Fruit fly (Drosophila melanogaster) whole organism, embryonic: ENCODE results near the gene CG43400.
A peak's percentile ranks its signal among the peaks of the same experiment; 100 is the strongest.

Experiments used
- B-H1 ChIP-seq: fragments of 200-800 bp; sonication (Bioruptor generic); IDR thresholded peaks from 3 replicates; pipeline ENCODE4 v1.3.6; 2022; ENCODE audit warnings: missing biosample characterization, missing genetic modification characterization
- Bteb2 ChIP-seq: fragments of 200-800 bp; sonication (Bioruptor generic); optimal IDR thresholded peaks from 2 replicates; lab custom pipeline; 2016; ENCODE audit warnings: missing biosample characterization, missing genetic modification characterization
- CG11093 ChIP-seq: fragments of 200-800 bp; sonication (Bioruptor generic); IDR thresholded peaks from 3 replicates; pipeline ENCODE4 v1.3.6; 2022; ENCODE audit warnings: missing biosample characterization, missing genetic modification characterization
- CG11696 ChIP-seq: fragments of 200-800 bp; sonication (Bioruptor generic); IDR thresholded peaks from 2 replicates; pipeline ENCODE4 v1.3.6; 2022; ENCODE audit warnings: missing biosample characterization, missing genetic modification characterization
- CG11723 ChIP-seq: fragments of 200-800 bp; sonication (Bioruptor generic); optimal IDR thresholded peaks from 2 replicates; lab custom pipeline; 2017; ENCODE audit warnings: missing biosample characterization, mild to moderate bottlenecking, missing genetic modification characterization
- CG14860 ChIP-seq: fragments of 200-800 bp; sonication (Bioruptor generic); IDR thresholded peaks from 3 replicates; pipeline ENCODE4 v1.3.6; 2022; ENCODE audit warnings: missing biosample characterization, missing genetic modification characterization; ENCODE audit not compliant: partially characterized antibody
- CG15011 ChIP-seq: fragments of 200-800 bp; sonication (Bioruptor generic); optimal IDR thresholded peaks from 3 replicates; lab custom pipeline; 2018; ENCODE audit warnings: missing biosample characterization, mild to moderate bottlenecking, missing genetic modification characterization
- CG16815 ChIP-seq: fragments of 200-800 bp; sonication (Bioruptor generic); optimal IDR thresholded peaks from 3 replicates; lab custom pipeline; 2017; ENCODE audit warnings: missing biosample characterization, mild to moderate bottlenecking, missing genetic modification characterization
- CG17612 ChIP-seq: fragments of 200-800 bp; sonication (Bioruptor generic); IDR thresholded peaks from 2 replicates; pipeline ENCODE4 v1.3.6; 2022; ENCODE audit warnings: missing biosample characterization, missing genetic modification characterization
- CG2199 ChIP-seq: fragments of 200-800 bp; sonication (Bioruptor generic); IDR thresholded peaks from 3 replicates; pipeline ENCODE4 v1.3.6; 2022; ENCODE audit warnings: missing biosample characterization, missing genetic modification characterization
- CG32772 ChIP-seq: fragments of 200-800 bp; sonication (Bioruptor generic); IDR thresholded peaks from 2 replicates; pipeline ENCODE4 v1.3.6; 2022; ENCODE audit warnings: missing biosample characterization, missing genetic modification characterization
- CG3726 ChIP-seq: fragments of 200-800 bp; sonication (Bioruptor generic); IDR thresholded peaks from 3 replicates; pipeline ENCODE4, ENCODE4 v1.3.6; 2022; ENCODE audit warnings: missing biosample characterization, missing genetic modification characterization
- CG42726 ChIP-seq: fragments of 200-800 bp; sonication (Bioruptor generic); IDR thresholded peaks from 2 replicates; pipeline ENCODE4 v1.3.6; 2022; ENCODE audit warnings: missing biosample characterization, missing genetic modification characterization; ENCODE audit not compliant: partially characterized antibody
- CG6689 ChIP-seq: fragments of 200-800 bp; sonication (Bioruptor generic); IDR thresholded peaks from 2 replicates; pipeline ENCODE4 v1.3.6; 2022; ENCODE audit warnings: missing biosample characterization, missing genetic modification characterization
- CG7271 ChIP-seq: fragments of 200-800 bp; sonication (Bioruptor generic); optimal IDR thresholded peaks from 2 replicates; lab custom pipeline; 2018; ENCODE audit warnings: missing biosample characterization, mild to moderate bottlenecking, missing genetic modification characterization, moderate library complexity
- CHES-1-like ChIP-seq: fragments of 200-800 bp; sonication (Bioruptor generic); optimal IDR thresholded peaks from 2 replicates; lab custom pipeline; 2016; ENCODE audit warnings: missing biosample characterization, missing genetic modification characterization
- Doc3 ChIP-seq: fragments of 200-800 bp; sonication (Bioruptor generic); IDR thresholded peaks from 3 replicates; pipeline ENCODE4 v1.3.6; 2022; ENCODE audit warnings: missing biosample characterization, missing genetic modification characterization; ENCODE audit not compliant: partially characterized antibody
- Fer3 ChIP-seq: fragments of 200-800 bp; sonication (Bioruptor generic); optimal IDR thresholded peaks from 2 replicates; lab custom pipeline; 2018; ENCODE audit warnings: missing biosample characterization, mild to moderate bottlenecking, missing genetic modification characterization, moderate library complexity
- HHEX ChIP-seq: fragments of 200-800 bp; sonication (Bioruptor generic); optimal IDR thresholded peaks from 3 replicates; lab custom pipeline; 2017; ENCODE audit warnings: missing biosample characterization, mild to moderate bottlenecking, missing genetic modification characterization, missing genetic modification reagents
- HLHmδ ChIP-seq: fragments of 200-800 bp; sonication (Bioruptor generic); optimal IDR thresholded peaks from 2 replicates; lab custom pipeline; 2018; ENCODE audit warnings: missing biosample characterization, mild to moderate bottlenecking, missing genetic modification characterization, moderate library complexity
- Hand ChIP-seq: fragments of 200-800 bp; sonication (Bioruptor generic); optimal IDR thresholded peaks from 2 replicates; lab custom pipeline; 2017; ENCODE audit warnings: mild to moderate bottlenecking, missing biosample characterization, missing genetic modification reagents, missing genetic modification characterization
- HmgZ ChIP-seq: fragments of 200-800 bp; sonication (Bioruptor generic); optimal IDR thresholded peaks from 2 replicates; lab custom pipeline; 2018; ENCODE audit warnings: missing biosample characterization, mild to moderate bottlenecking, missing genetic modification characterization
- Hr78 ChIP-seq, 2 experiments: fragments of 200-800 bp in 1 of 2; fragments of >200 bp in 1 of 2; sonication (Bioruptor generic) in 1 of 2; optimal IDR thresholded peaks; 2 replicates each; lab custom pipeline; 2017 to 2019; ENCODE audit warnings: missing biosample characterization in 2 of 2, missing genetic modification characterization in 2 of 2, mild to moderate bottlenecking in 1 of 2, moderate library complexity in 1 of 2
- Med ChIP-seq: fragments of 200-800 bp; sonication (Bioruptor generic); peaks from one replicate; lab custom pipeline; 2016; ENCODE audit warnings: missing biosample characterization, missing genetic modification characterization, mild to moderate bottlenecking, inconsistent platforms, moderate library complexity
- NFAT ChIP-seq: fragments of 200-800 bp; sonication (Bioruptor generic); IDR thresholded peaks from 2 replicates; pipeline ENCODE4 v1.3.6; 2022; ENCODE audit warnings: missing biosample characterization, missing genetic modification characterization
- NfI ChIP-seq: fragments of 200-800 bp; sonication (Bioruptor generic); optimal IDR thresholded peaks from 3 replicates; lab custom pipeline; 2018; ENCODE audit warnings: missing biosample characterization, mild to moderate bottlenecking, missing genetic modification characterization, moderate library complexity
- Xbp1 ChIP-seq: fragments of 200-800 bp; sonication (Bioruptor generic); optimal IDR thresholded peaks from 3 replicates; lab custom pipeline; 2016; ENCODE audit warnings: missing biosample characterization, mild to moderate bottlenecking, missing genetic modification characterization
- ara ChIP-seq: fragments of 200-800 bp; sonication (Bioruptor generic); IDR thresholded peaks from 2 replicates; pipeline ENCODE4 v1.3.6; 2022; ENCODE audit warnings: missing biosample characterization, missing genetic modification characterization
- br ChIP-seq: fragments of >200 bp; optimal IDR thresholded peaks from 2 replicates; lab custom pipeline; 2017
- caup ChIP-seq: fragments of 200-800 bp; sonication (Bioruptor generic); optimal IDR thresholded peaks from 3 replicates; lab custom pipeline; 2017; ENCODE audit warnings: missing biosample characterization, mild to moderate bottlenecking, missing genetic modification characterization, moderate library complexity; ENCODE audit not compliant: severe bottlenecking
- cg ChIP-seq: fragments of 200-800 bp; sonication (Bioruptor generic); optimal IDR thresholded peaks from 3 replicates; lab custom pipeline; 2019; ENCODE audit warnings: missing biosample characterization, mild to moderate bottlenecking, missing genetic modification characterization, moderate library complexity
- crp ChIP-seq, 2 experiments: fragments of 200-800 bp; sonication (Bioruptor generic); optimal IDR thresholded peaks; 2 replicates in 1 of 2; 3 replicates in 1 of 2; lab custom pipeline; 2017; ENCODE audit warnings: missing biosample characterization in 2 of 2, missing genetic modification characterization in 2 of 2, mild to moderate bottlenecking in 1 of 2, moderate library complexity in 1 of 2
- dan ChIP-seq: fragments of 200-800 bp; sonication (Bioruptor generic); IDR thresholded peaks from 2 replicates; pipeline ENCODE4 v1.3.6; 2022; ENCODE audit warnings: missing biosample characterization, missing genetic modification characterization
- dimm ChIP-seq: fragments of 200-800 bp; sonication (Bioruptor generic); IDR thresholded peaks from 2 replicates; pipeline ENCODE4 v1.3.6; 2022; ENCODE audit warnings: missing biosample characterization, missing genetic modification characterization
- dm ChIP-seq: fragments of 200-800 bp; sonication (Bioruptor generic); optimal IDR thresholded peaks from 3 replicates; lab custom pipeline; 2016; ENCODE audit warnings: missing biosample characterization, missing genetic modification characterization
- ftz-f1 ChIP-seq: fragments of 200-800 bp; sonication (Bioruptor generic); optimal IDR thresholded peaks from 2 replicates; lab custom pipeline; 2016; ENCODE audit warnings: missing biosample characterization, missing genetic modification characterization
- ham ChIP-seq: fragments of 200-800 bp; sonication (Bioruptor generic); IDR thresholded peaks from 2 replicates; pipeline ENCODE4 v1.3.6; 2022; ENCODE audit warnings: missing biosample characterization, missing genetic modification characterization
- lab ChIP-seq: fragments of 200-800 bp; sonication (Bioruptor generic); optimal IDR thresholded peaks from 3 replicates; lab custom pipeline; 2017; ENCODE audit warnings: missing biosample characterization, missing genetic modification characterization, mild to moderate bottlenecking, moderate library complexity, missing genetic modification reagents
- lov ChIP-seq, 2 experiments: fragments of 200-800 bp in 1 of 2; fragments of >200 bp in 1 of 2; sonication (Bioruptor generic) in 1 of 2; IDR thresholded peaks in 1 of 2; optimal IDR thresholded peaks in 1 of 2; 2 replicates in 1 of 2; 3 replicates in 1 of 2; pipeline versions ENCODE4 v1.3.6 to Lab custom; 2017 to 2022; ENCODE audit warnings: missing biosample characterization in 1 of 2, missing genetic modification characterization in 1 of 2
- nau ChIP-seq: fragments of 200-800 bp; sonication (Bioruptor generic); optimal IDR thresholded peaks from 3 replicates; lab custom pipeline; 2017; ENCODE audit warnings: missing biosample characterization, mild to moderate bottlenecking, missing genetic modification characterization, missing genetic modification reagents
- oc ChIP-seq: fragments of 200-800 bp; sonication (Bioruptor generic); optimal IDR thresholded peaks from 2 replicates; lab custom pipeline; 2018; ENCODE audit warnings: missing biosample characterization, mild to moderate bottlenecking, missing genetic modification characterization, moderate library complexity
- pb ChIP-seq: fragments of 200-800 bp; sonication (Bioruptor generic); optimal IDR thresholded peaks from 3 replicates; lab custom pipeline; 2016; ENCODE audit warnings: missing biosample characterization, missing genetic modification characterization
- pho ChIP-seq: fragments of 200-800 bp; sonication (Bioruptor generic); optimal IDR thresholded peaks from 2 replicates; lab custom pipeline; 2016; ENCODE audit warnings: missing biosample characterization, missing genetic modification characterization
- psq ChIP-seq: fragments of 200-800 bp; sonication (Bioruptor generic); optimal IDR thresholded peaks from 2 replicates; lab custom pipeline; 2017; ENCODE audit warnings: missing biosample characterization, missing genetic modification characterization
- tap ChIP-seq: fragments of 200-800 bp; optimal IDR thresholded peaks from 3 replicates; lab custom pipeline; 2019; ENCODE audit warnings: missing biosample characterization, mild to moderate bottlenecking, missing genetic modification characterization, moderate library complexity
- tll ChIP-seq, 2 experiments: fragments of 200-800 bp in 1 of 2; fragments of >200 bp in 1 of 2; sonication (Bioruptor generic) in 1 of 2; optimal IDR thresholded peaks; 2 replicates each; lab custom pipeline; 2017 to 2019; ENCODE audit warnings: missing biosample characterization in 2 of 2, missing genetic modification characterization in 2 of 2, mild to moderate bottlenecking in 1 of 2, moderate library complexity in 1 of 2

Gene CG43400

dm6 chr2L:8463144-8464106 lies 27.1 kb upstream of the CG43400 start, which contains the start of gene Agpat2 (continued):
- TF ChIP-seq CG17612 (GFP tag; lab: Robert Waterston, UW) (no peak; the same call in 1 of the 2 replicates), CG3726 (GFP tag; lab: Robert Waterston, UW) (peak; percentile 78; the same call in 2 of the 3 replicates), HHEX (GFP tag; lab: Kevin White, UChicago) (peak; percentile 83), CG2199 (GFP tag; lab: Robert Waterston, UW) (no peak), HmgZ (tag; lab: Kevin White, UChicago) (peak; percentile 61), caup (GFP tag; lab: Kevin White, UChicago) (peak; percentile 81), nau (GFP tag; lab: Kevin White, UChicago) (peak; percentile 83), CG11696 (GFP tag; lab: Robert Waterston, UW) (peak; percentile 64), lab (peak; percentile 93), crp (GFP tag; optimal IDR thresholded peaks at IDR 0.05; lab: Kevin White, UChicago) (peak in 1 of 2 experiments; percentile 38), CG11723 (GFP tag; lab: Kevin White, UChicago) (peak; percentile 64), Xbp1 (GFP tag; lab: Kevin White, UChicago) (peak; percentile 89), Med (GFP tag; lab: Kevin White, UChicago) (peak; percentile 94), Bteb2 (peak; percentile 71), CG15011 (GFP tag; lab: Kevin White, UChicago) (peak; percentile 59), CG14860 (GFP tag; lab: Robert Waterston, UW) (no peak), B-H1 (GFP tag; lab: Robert Waterston, UW) (peak; percentile 59), oc (tag; lab: Kevin White, UChicago) (peak; percentile 86), CG6689 (GFP tag; lab: Robert Waterston, UW) (peak; percentile 77), pb (GFP tag; lab: Kevin White, UChicago) (peak; percentile 32), CG16815 (GFP tag; lab: Kevin White, UChicago) (peak; percentile 69), pho (GFP tag; lab: Kevin White, UChicago) (peak; percentile 65), HLHmδ (no peak), dan (GFP tag; lab: Robert Waterston, UW) (no peak), ham (GFP tag; lab: Robert Waterston, UW) (no peak), br (no peak), Fer3 (tag; lab: Kevin White, UChicago) (peak; percentile 77), cg (GFP tag; lab: Kevin White, UChicago) (peak; percentile 23), CG11093 (GFP tag; lab: Robert Waterston, UW) (peak; percentile 45; the same call in 1 of the 3 replicates), Doc3 (GFP tag; lab: Robert Waterston, UW) (no peak), psq (no peak), ara (GFP tag; lab: Robert Waterston, UW) (peak; percentile 75), tap (tag; lab: Kevin White, UChicago) (peak; percentile 77), tll (GFP tag; optimal IDR thresholded peaks at IDR 0.05; lab: Kevin White, UChicago) (no peak), NFAT (GFP tag; lab: Robert Waterston, UW) (0 out of 2 replicates have a peak, but pooled peaks have one; percentile 26), dimm (GFP tag; lab: Robert Waterston, UW) (0 out of 2 replicates have a peak, but pooled peaks have one; percentile 37), Hr78 (GFP tag; optimal IDR thresholded peaks at IDR 0.05; lab: Kevin White, UChicago) (no peak), Hand (peak; percentile 89), ftz-f1 (GFP tag; lab: Kevin White, UChicago) (no peak), CG32772 (GFP tag; lab: Robert Waterston, UW) (peak; percentile 61), NfI (peak; percentile 79), lov (optimal IDR thresholded peaks at IDR 0.05; lab: Kevin White, UChicago) (no peak), lov (GFP tag; IDR thresholded peaks at IDR 0.05; lab: Robert Waterston, UW) (0 out of 3 replicates have a peak, but pooled peaks have one; percentile 38), CHES-1-like (peak; percentile 58), CG7271 (tag; lab: Kevin White, UChicago) (peak; percentile 43), dm (GFP tag; lab: Kevin White, UChicago) (peak; percentile 61), CG42726 (no peak)
